Worm (Caenorhabditis elegans) whole organism, L1 larva: ENCODE measurements around the gene T05A8.8.

ENCODE experiments used
- C04F5.9 ChIP-seq: sonication (generic microtip); optimal IDR thresholded peaks from 2 replicates; lab custom pipeline; 2016; ENCODE audit warnings: missing genetic modification characterization, missing compliant biosample characterization
- C16A3.4 ChIP-seq: fragments of 150-350 bp; optimal IDR thresholded peaks from 2 replicates; lab custom pipeline; 2014; ENCODE audit warnings: missing biosample characterization, missing genetic modification characterization
- aha-1 ChIP-seq: fragments of 150-350 bp; optimal IDR thresholded peaks from 2 replicates; lab custom pipeline; 2014; ENCODE audit warnings: missing biosample characterization, missing genetic modification characterization
- ceh-63 ChIP-seq: fragments of 200-800 bp; sonication (Bioruptor generic); optimal IDR thresholded peaks from 2 replicates; lab custom pipeline; 2018; ENCODE audit warnings: mild to moderate bottlenecking, missing genetic modification characterization, missing compliant biosample characterization
- ceh-8 ChIP-seq: fragments of 200-800 bp; sonication (Bioruptor generic); optimal IDR thresholded peaks from 2 replicates; lab custom pipeline; 2018; ENCODE audit warnings: mild to moderate bottlenecking, missing genetic modification characterization, moderate library complexity, missing compliant biosample characterization
- ceh-82 ChIP-seq, 3 experiments: fragments of 150-350 bp in 1 of 3; sonication (generic microtip) in 2 of 3; optimal IDR thresholded peaks; 2 replicates each; lab custom pipeline; 2014 to 2017; ENCODE audit warnings: missing biosample characterization in 3 of 3, missing genetic modification characterization in 3 of 3
- dpl-1 ChIP-seq, 3 experiments: fragments of 150-350 bp in 2 of 3; sonication (generic microtip) in 1 of 3; optimal IDR thresholded peaks; 2 replicates each; lab custom pipeline; 2014 to 2017; ENCODE audit warnings: missing biosample characterization in 3 of 3, missing genetic modification characterization in 3 of 3, missing genetic modification reagents in 3 of 3
- dsc-1 ChIP-seq: sonication (generic microtip); optimal IDR thresholded peaks from 2 replicates; lab custom pipeline; 2016; ENCODE audit warnings: mild to moderate bottlenecking, missing genetic modification characterization, missing compliant biosample characterization
- efl-1 ChIP-seq, 4 experiments: fragments of 150-350 bp; optimal IDR thresholded peaks in 3 of 4; peaks in 1 of 4; 1 replicate in 1 of 4; 2 replicates in 3 of 4; lab custom pipeline; 2014; ENCODE audit warnings: missing biosample characterization in 2 of 4, missing genetic modification characterization in 2 of 4, missing genetic modification reagents in 2 of 4
- egl-13 ChIP-seq: sonication (generic microtip); optimal IDR thresholded peaks from 2 replicates; lab custom pipeline; 2016; ENCODE audit warnings: missing genotype, missing genetic modification reagents, missing genetic modification characterization, missing compliant biosample characterization
- fkh-10 ChIP-seq: sonication (generic microtip); optimal IDR thresholded peaks from 2 replicates; lab custom pipeline; 2017; ENCODE audit warnings: missing biosample characterization, missing genetic modification reagents, missing genetic modification characterization
- fkh-8 ChIP-seq: sonication (generic microtip); optimal IDR thresholded peaks from 2 replicates; lab custom pipeline; 2016; ENCODE audit warnings: mild to moderate bottlenecking, missing genetic modification characterization, missing compliant biosample characterization
- fos-1 ChIP-seq: fragments of 150-350 bp; optimal IDR thresholded peaks from 2 replicates; lab custom pipeline; 2014; ENCODE audit warnings: missing biosample characterization, missing genetic modification characterization
- hlh-17 ChIP-seq: fragments of 200-800 bp; sonication (Bioruptor generic); optimal IDR thresholded peaks from 2 replicates; lab custom pipeline; 2018; ENCODE audit warnings: missing genetic modification characterization, mild to moderate bottlenecking, missing compliant biosample characterization, moderate library complexity, borderline replicate concordance
- isw-1 ChIP-seq: fragments of 200-800 bp; sonication (Bioruptor generic); IDR thresholded peaks from 2 replicates; pipeline ENCODE4 v1.3.6; 2022; ENCODE audit warnings: missing genetic modification characterization, missing compliant biosample characterization
- jun-1 ChIP-seq: fragments of 150-350 bp; optimal IDR thresholded peaks from 2 replicates; lab custom pipeline; 2014; ENCODE audit warnings: missing biosample characterization, missing genetic modification reagents, missing genetic modification characterization
- lin-13 ChIP-seq: fragments of 150-350 bp; optimal IDR thresholded peaks from 2 replicates; lab custom pipeline; 2014; ENCODE audit warnings: missing biosample characterization, missing genetic modification reagents, missing genetic modification characterization
- lin-14 ChIP-seq: fragments of 200-800 bp; sonication (Bioruptor generic); optimal IDR thresholded peaks from 2 replicates; lab custom pipeline; 2018; ENCODE audit warnings: mild to moderate bottlenecking, missing genetic modification characterization, moderate library complexity, missing compliant biosample characterization
- lin-35 ChIP-seq, 2 experiments: fragments of 150-350 bp; optimal IDR thresholded peaks; 2 replicates each; lab custom pipeline; 2014; ENCODE audit warnings: missing biosample characterization in 2 of 2, missing genetic modification characterization in 2 of 2, missing genetic modification reagents in 2 of 2
- lin-39 ChIP-seq: fragments of 150-350 bp; optimal IDR thresholded peaks from 2 replicates; lab custom pipeline; 2014; ENCODE audit warnings: missing biosample characterization, missing genetic modification reagents, missing genetic modification characterization
- lsy-2 ChIP-seq, 2 experiments: fragments of 150-350 bp; optimal IDR thresholded peaks; 2 replicates each; lab custom pipeline; 2014; ENCODE audit warnings: missing biosample characterization in 2 of 2, missing genetic modification characterization in 2 of 2
- mab-9 ChIP-seq: fragments of 200-800 bp; sonication (Bioruptor generic); IDR thresholded peaks from 2 replicates; pipeline ENCODE4 v1.3.6; 2022; ENCODE audit warnings: missing genetic modification reagents, missing genetic modification characterization, missing compliant biosample characterization
- mep-1 ChIP-seq: fragments of 150-350 bp; optimal IDR thresholded peaks from 2 replicates; lab custom pipeline; 2014; ENCODE audit warnings: missing biosample characterization, missing genetic modification characterization
- nhr-11 ChIP-seq: fragments of 150-350 bp; optimal IDR thresholded peaks from 2 replicates; lab custom pipeline; 2014; ENCODE audit warnings: missing biosample characterization, missing genetic modification characterization
- nhr-19 ChIP-seq: fragments of 200-800 bp; sonication (Bioruptor generic); conservative IDR thresholded peaks from 2 replicates; pipeline ENCODE4 v1.3.6; 2022; ENCODE audit warnings: missing genetic modification characterization, missing compliant biosample characterization
- nhr-47 ChIP-seq: sonication (generic microtip); optimal IDR thresholded peaks from 2 replicates; lab custom pipeline; 2016; ENCODE audit warnings: mild to moderate bottlenecking, missing genetic modification characterization, moderate library complexity, missing compliant biosample characterization
- nhr-71 ChIP-seq: sonication (generic microtip); optimal IDR thresholded peaks from 2 replicates; lab custom pipeline; 2016; ENCODE audit warnings: mild to moderate bottlenecking, missing genetic modification characterization, moderate library complexity, missing compliant biosample characterization
- nhr-76 ChIP-seq: sonication (generic microtip); optimal IDR thresholded peaks from 2 replicates; lab custom pipeline; 2017; ENCODE audit warnings: missing biosample characterization, missing genetic modification characterization
- nhr-77 ChIP-seq: fragments of 150-350 bp; optimal IDR thresholded peaks from 2 replicates; lab custom pipeline; 2014; ENCODE audit warnings: missing biosample characterization, missing genetic modification characterization
- pag-3 ChIP-seq: sonication (generic microtip); optimal IDR thresholded peaks from 2 replicates; lab custom pipeline; 2017; ENCODE audit warnings: missing genetic modification characterization, mild to moderate bottlenecking, missing compliant biosample characterization, antibody characterized with exemption, borderline replicate concordance; ENCODE audit not compliant: insufficient read depth
- skn-1 ChIP-seq: fragments of 150-350 bp; optimal IDR thresholded peaks from 2 replicates; lab custom pipeline; 2014; ENCODE audit warnings: missing biosample characterization, missing genetic modification characterization
- snpc-4 ChIP-seq: fragments of 150-350 bp; optimal IDR thresholded peaks from 2 replicates; lab custom pipeline; 2014; ENCODE audit warnings: missing biosample characterization, missing genetic modification characterization
- snu-23 ChIP-seq: sonication (generic microtip); optimal IDR thresholded peaks from 2 replicates; lab custom pipeline; 2016; ENCODE audit warnings: missing genetic modification characterization, missing compliant biosample characterization
- sox-4 ChIP-seq: sonication (generic microtip); optimal IDR thresholded peaks from 2 replicates; lab custom pipeline; 2016; ENCODE audit warnings: missing genetic modification characterization, missing compliant biosample characterization
- sptf-1 ChIP-seq: fragments of 150-350 bp; optimal IDR thresholded peaks from 2 replicates; lab custom pipeline; 2014; ENCODE audit warnings: missing biosample characterization, missing genetic modification characterization
- sup-37 ChIP-seq: fragments of 200-800 bp; sonication (Bioruptor generic); optimal IDR thresholded peaks from 2 replicates; lab custom pipeline; 2018; ENCODE audit warnings: mild to moderate bottlenecking, missing genetic modification characterization, missing compliant biosample characterization
- swsn-7 ChIP-seq: sonication (generic microtip); optimal IDR thresholded peaks from 2 replicates; lab custom pipeline; 2016; ENCODE audit warnings: missing genetic modification characterization, missing compliant biosample characterization
- tbx-2 ChIP-seq: sonication (generic microtip); optimal IDR thresholded peaks from 2 replicates; lab custom pipeline; 2016; ENCODE audit warnings: missing genetic modification characterization, missing compliant biosample characterization
- unc-86 ChIP-seq: sonication (generic microtip); optimal IDR thresholded peaks from 2 replicates; lab custom pipeline; 2016; ENCODE audit warnings: missing genetic modification characterization, missing compliant biosample characterization
- xbp-1 ChIP-seq: sonication (generic microtip); optimal IDR thresholded peaks from 2 replicates; lab custom pipeline; 2016; ENCODE audit warnings: missing genetic modification characterization, missing compliant biosample characterization
- zag-1 ChIP-seq: fragments of 150-350 bp; optimal IDR thresholded peaks from 2 replicates; lab custom pipeline; 2014; ENCODE audit warnings: missing biosample characterization, missing genetic modification characterization

The T05A8.8 gene

DNA sequence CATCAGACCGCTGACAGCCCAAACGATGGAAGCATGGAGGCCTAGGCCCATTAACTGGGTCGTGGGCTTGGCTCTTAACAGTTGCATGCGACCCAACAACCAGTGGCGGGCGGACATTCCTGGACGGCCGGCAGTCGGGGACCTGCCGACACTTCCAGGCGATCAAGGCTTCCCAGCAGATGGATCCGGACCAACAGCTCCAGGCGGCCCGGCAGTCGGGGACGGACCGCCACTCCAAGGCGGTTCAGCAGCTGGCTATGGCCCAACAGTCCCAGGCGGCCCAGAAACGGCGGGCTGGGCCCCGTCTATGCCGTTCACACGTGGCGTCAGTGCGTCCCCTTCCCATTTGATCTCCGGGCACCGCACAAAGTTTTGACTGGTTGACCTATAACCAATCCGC lies 4.9 kb downstream of the T05A8.8 start:
- no peak for TF ChIP-seq nhr-71
- peak; percentile 21 for TF ChIP-seq ceh-8 (GFP tag; lab: Kevin White, UChicago)
- TF ChIP-seq, all 84 proteins: peak for 1

DNA sequence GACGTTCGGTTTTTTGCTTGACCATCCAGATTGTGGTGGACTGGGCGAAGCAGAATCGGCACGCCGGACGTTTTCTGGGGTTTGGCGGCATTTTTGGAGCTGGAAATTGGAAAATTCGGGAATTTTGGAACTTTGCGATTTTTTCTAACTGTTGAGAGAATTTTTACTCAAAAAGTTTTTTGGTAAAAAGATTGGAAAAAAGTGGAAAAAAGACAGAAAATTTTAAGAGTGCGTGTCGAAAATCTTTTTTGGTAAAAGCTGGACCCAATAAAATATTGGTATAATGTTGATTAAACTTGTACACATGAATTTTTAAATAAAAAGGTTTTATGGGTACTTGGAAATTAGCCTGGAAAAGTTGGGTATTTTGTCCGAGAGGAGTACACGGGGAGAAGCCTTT lies 5.8 kb downstream of the T05A8.8 start, which contains the start of gene T05A8.7:
T05A8.7 (minus strand) TSS at position 101 of the 400 bp plus-strand sequence.
- TF ChIP-seq sptf-1 (tag; lab: Kevin White, UChicago) (no peak), dsc-1 (tag; lab: Kevin White, UChicago) (no peak), egl-13 (tag; lab: Kevin White, UChicago) (no peak), lin-13 (GFP tag; lab: Kevin White, UChicago) (no peak)

DNA sequence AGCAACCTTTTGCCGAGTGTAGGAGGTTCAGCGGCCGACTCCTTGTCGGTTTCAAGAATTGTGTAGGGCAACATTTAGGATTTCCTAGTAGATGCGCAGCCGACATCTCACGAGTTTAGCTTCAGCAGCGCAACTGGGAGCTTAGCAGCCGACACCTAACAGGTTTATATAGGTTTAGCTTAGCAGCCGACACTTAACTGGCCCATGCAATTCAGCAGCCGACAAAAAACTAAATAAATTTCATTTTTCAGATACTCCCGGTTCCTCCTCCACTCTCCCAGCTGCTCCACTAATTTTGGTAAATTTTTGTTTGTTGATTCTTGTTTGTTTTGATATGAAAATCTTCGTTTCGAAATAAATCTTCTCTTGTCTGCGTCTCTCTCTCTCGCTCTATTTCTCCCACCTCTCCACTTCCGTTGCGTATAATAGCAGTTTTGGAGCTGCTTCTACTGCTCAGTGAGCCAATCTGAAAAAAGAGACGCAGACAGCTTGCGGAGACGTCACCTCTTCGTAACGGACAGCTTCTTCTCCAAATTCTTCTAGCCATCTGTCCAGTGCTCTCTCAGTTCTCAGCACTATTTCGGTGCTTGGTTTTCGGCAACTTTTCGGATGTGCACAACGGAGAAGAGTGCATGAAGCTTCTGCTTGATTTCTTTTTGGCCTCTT lies 11.6 kb downstream of the T05A8.8 start:
- 0 out of 2 replicates have a peak, but pooled peaks have one; percentile 29 for TF ChIP-seq mab-9 (GFP tag; lab: Robert Waterston, UW)
- peak; percentile 88 for TF ChIP-seq fkh-10
- no peak for TF ChIP-seq pag-3 (tag; lab: Kevin White, UChicago)
- no peak for TF ChIP-seq nhr-76 (tag; lab: Kevin White, UChicago)
- TF ChIP-seq lin-14 (GFP tag; lab: Kevin White, UChicago), result peak; percentile 95
- TF ChIP-seq unc-86, result peak; percentile 67
- TF ChIP-seq C04F5.9, result no peak
- peak in 2 of 3 experiments; percentile 10 to 11 for TF ChIP-seq dpl-1 (GFP tag; optimal IDR thresholded peaks at IDR 0.05; lab: Kevin White, UChicago)
- TF ChIP-seq ceh-8 (GFP tag; lab: Kevin White, UChicago), result peak; percentile 3
- peak; percentile 66 for TF ChIP-seq snpc-4 (tag; lab: Kevin White, UChicago)
- TF ChIP-seq fos-1 (tag; lab: Kevin White, UChicago), result peak; percentile 54
- peak; percentile 75 for TF ChIP-seq tbx-2 (tag; lab: Kevin White, UChicago)
- peak; percentile 48 to 62 for TF ChIP-seq lsy-2 (tag; optimal IDR thresholded peaks at IDR 0.05; lab: Kevin White, UChicago)
- TF ChIP-seq lin-39 (tag; lab: Kevin White, UChicago), result no peak
- TF ChIP-seq lin-35 (GFP tag; optimal IDR thresholded peaks at IDR 0.05; lab: Kevin White, UChicago), result peak in 1 of 2 experiments; percentile 31
- peak; percentile 16 for TF ChIP-seq nhr-19 (GFP tag; lab: Robert Waterston, UW)
- peak; percentile 53 for TF ChIP-seq swsn-7 (tag; lab: Kevin White, UChicago)
- TF ChIP-seq nhr-71, result peak; percentile 76
- peak; percentile 54 to 64 for TF ChIP-seq efl-1 (optimal IDR thresholded peaks at IDR 0.05; lab: Kevin White, UChicago)
- TF ChIP-seq efl-1 (GFP tag; optimal IDR thresholded peaks at IDR 0.05 in 1 of 2; lab: Kevin White, UChicago), result peak in 1 of 2 experiments; percentile 18
- peak; percentile 11 for TF ChIP-seq sup-37 (GFP tag; lab: Kevin White, UChicago)
- no peak for TF ChIP-seq nhr-11 (tag; lab: Kevin White, UChicago)
- peak; percentile 50 to 64 (median 57) for TF ChIP-seq ceh-82 (tag; optimal IDR thresholded peaks at IDR 0.05; lab: Kevin White, UChicago)
- no peak for TF ChIP-seq C16A3.4 (tag; lab: Kevin White, UChicago)
- peak; percentile 53 for TF ChIP-seq isw-1 (GFP tag; lab: Robert Waterston, UW)
- peak; percentile 55 for TF ChIP-seq snu-23
- TF ChIP-seq jun-1 (tag; lab: Kevin White, UChicago), result peak; percentile 47
- TF ChIP-seq xbp-1, result peak; percentile 42
- peak; percentile 9 for TF ChIP-seq skn-1 (tag; lab: Kevin White, UChicago)
- peak; percentile 79 for TF ChIP-seq egl-13 (tag; lab: Kevin White, UChicago)
- TF ChIP-seq sox-4 (tag; lab: Kevin White, UChicago), result peak; percentile 34
- TF ChIP-seq nhr-47, result peak; percentile 78
- TF ChIP-seq fkh-8, result peak; percentile 94
- peak; percentile 46 for TF ChIP-seq dsc-1 (tag; lab: Kevin White, UChicago)
- TF ChIP-seq aha-1 (tag; lab: Kevin White, UChicago), result no peak
- TF ChIP-seq lin-13 (GFP tag; lab: Kevin White, UChicago), result peak; percentile 4
- peak; percentile 57 for TF ChIP-seq zag-1 (tag; lab: Kevin White, UChicago)
- TF ChIP-seq hlh-17, result no peak
- TF ChIP-seq ceh-63 (GFP tag; lab: Kevin White, UChicago), result no peak
- no peak for TF ChIP-seq nhr-77 (tag; lab: Kevin White, UChicago)
- TF ChIP-seq mep-1 (tag; lab: Kevin White, UChicago), result peak; percentile 29
